Worm (Caenorhabditis elegans) whole organism, L2 larva: ENCODE results near the gene plep-1.

Source experiments
- C34F6.9 ChIP-seq: fragments of 150-350 bp; optimal IDR thresholded peaks from 2 replicates; lab custom pipeline; 2014; ENCODE audit warnings: missing biosample characterization, missing genetic modification characterization
- F13H6.1 ChIP-seq: sonication (generic microtip); optimal IDR thresholded peaks from 2 replicates; lab custom pipeline; 2016; ENCODE audit warnings: missing genetic modification characterization, missing compliant biosample characterization
- R02D3.7 ChIP-seq: fragments of 150-350 bp; optimal IDR thresholded peaks from 2 replicates; lab custom pipeline; 2014; ENCODE audit warnings: missing biosample characterization, missing genetic modification characterization
- ZK546.5 ChIP-seq: sonication (generic microtip); optimal IDR thresholded peaks from 2 replicates; lab custom pipeline; 2017; ENCODE audit warnings: missing biosample characterization, missing genetic modification characterization
- alr-1 ChIP-seq: fragments of 150-350 bp; optimal IDR thresholded peaks from 2 replicates; lab custom pipeline; 2014; ENCODE audit warnings: missing biosample characterization, missing genetic modification characterization
- aly-2 ChIP-seq: fragments of 150-350 bp; optimal IDR thresholded peaks from 2 replicates; lab custom pipeline; 2014; ENCODE audit warnings: missing biosample characterization, missing genetic modification characterization
- ama-1 ChIP-seq: fragments of 150-350 bp; optimal IDR thresholded peaks from 2 replicates; lab custom pipeline; 2018; ENCODE audit warnings: inconsistent platforms
- ceh-16 ChIP-seq: fragments of 150-350 bp; optimal IDR thresholded peaks from 2 replicates; lab custom pipeline; 2014; ENCODE audit warnings: missing biosample characterization, missing genetic modification characterization
- crh-2 ChIP-seq: sonication (generic microtip); optimal IDR thresholded peaks from 2 replicates; lab custom pipeline; 2017; ENCODE audit warnings: missing biosample characterization, missing genetic modification characterization
- egl-27 ChIP-seq: sonication (generic microtip); optimal IDR thresholded peaks from 3 replicates; lab custom pipeline; 2017; ENCODE audit warnings: missing biosample characterization, missing genetic modification reagents, missing genetic modification characterization
- elt-1 ChIP-seq: fragments of 150-350 bp; optimal IDR thresholded peaks from 2 replicates; lab custom pipeline; 2014; ENCODE audit warnings: missing biosample characterization, missing genetic modification characterization
- elt-3 ChIP-seq: sonication (generic microtip); optimal IDR thresholded peaks from 2 replicates; lab custom pipeline; 2017; ENCODE audit warnings: missing biosample characterization, missing genetic modification characterization
- fos-1 ChIP-seq: fragments of 150-350 bp; optimal IDR thresholded peaks from 2 replicates; lab custom pipeline; 2014; ENCODE audit warnings: missing biosample characterization, missing genetic modification characterization
- lin-11 ChIP-seq: fragments of 150-350 bp; sonication (generic microtip); optimal IDR thresholded peaks from 2 replicates; lab custom pipeline; 2014; ENCODE audit warnings: missing biosample characterization, missing genetic modification characterization, inconsistent platforms, mixed read lengths
- lin-39 ChIP-seq: fragments of 150-350 bp; optimal IDR thresholded peaks from 2 replicates; lab custom pipeline; 2014; ENCODE audit warnings: missing biosample characterization, missing genetic modification reagents, missing genetic modification characterization
- lsy-2 ChIP-seq, 2 experiments: fragments of 150-350 bp in 1 of 2; sonication (generic microtip) in 1 of 2; optimal IDR thresholded peaks; 2 replicates each; lab custom pipeline; 2014 to 2017; ENCODE audit warnings: missing biosample characterization in 2 of 2, missing genetic modification characterization in 2 of 2
- mab-5 ChIP-seq: fragments of 150-350 bp; optimal IDR thresholded peaks from 2 replicates; lab custom pipeline; 2014; ENCODE audit warnings: missing biosample characterization, missing genetic modification characterization
- mbf-1 ChIP-seq: sonication (generic microtip); optimal IDR thresholded peaks from 2 replicates; lab custom pipeline; 2017; ENCODE audit warnings: missing biosample characterization, missing genetic modification characterization
- nhr-10 ChIP-seq: sonication (generic microtip); optimal IDR thresholded peaks from 2 replicates; lab custom pipeline; 2017; ENCODE audit warnings: missing biosample characterization, missing genetic modification characterization
- nhr-11 ChIP-seq: fragments of 150-350 bp; optimal IDR thresholded peaks from 2 replicates; lab custom pipeline; 2014; ENCODE audit warnings: missing biosample characterization, missing genetic modification characterization
- nhr-12 ChIP-seq: fragments of 150-350 bp; optimal IDR thresholded peaks from 2 replicates; lab custom pipeline; 2014; ENCODE audit warnings: missing biosample characterization, missing genetic modification characterization
- nhr-21 ChIP-seq: fragments of 150-350 bp; optimal IDR thresholded peaks from 2 replicates; lab custom pipeline; 2014; ENCODE audit warnings: missing biosample characterization, missing genetic modification characterization
- nhr-23 ChIP-seq: fragments of 150-350 bp; optimal IDR thresholded peaks from 2 replicates; lab custom pipeline; 2014; ENCODE audit warnings: missing biosample characterization, missing genetic modification reagents, missing genetic modification characterization
- nhr-237 ChIP-seq: fragments of 150-350 bp; optimal IDR thresholded peaks from 2 replicates; lab custom pipeline; 2014; ENCODE audit warnings: missing biosample characterization, missing genetic modification characterization
- nhr-25 ChIP-seq: fragments of 150-350 bp; sonication (generic microtip); optimal IDR thresholded peaks from 3 replicates; lab custom pipeline; 2014; ENCODE audit warnings: missing biosample characterization, missing genetic modification characterization
- nhr-6 ChIP-seq: fragments of 150-350 bp; optimal IDR thresholded peaks from 2 replicates; lab custom pipeline; 2014; ENCODE audit warnings: missing biosample characterization, missing genetic modification characterization
- nhr-77 ChIP-seq: fragments of 150-350 bp; optimal IDR thresholded peaks from 2 replicates; lab custom pipeline; 2014; ENCODE audit warnings: missing biosample characterization, missing genetic modification characterization
- skn-1 ChIP-seq: sonication (generic microtip); optimal IDR thresholded peaks from 2 replicates; lab custom pipeline; 2017; ENCODE audit warnings: missing biosample characterization, missing genetic modification characterization
- sma-3 ChIP-seq: sonication (generic microtip); optimal IDR thresholded peaks from 2 replicates; lab custom pipeline; 2016; ENCODE audit warnings: missing genetic modification reagents, missing genetic modification characterization, missing compliant biosample characterization
- sma-9 ChIP-seq, 2 experiments: fragments of 150-350 bp in 1 of 2; sonication (generic microtip) in 1 of 2; optimal IDR thresholded peaks; 2 replicates each; lab custom pipeline; 2014 to 2016; ENCODE audit warnings: missing genetic modification characterization in 2 of 2, mild to moderate bottlenecking in 1 of 2, missing biosample characterization in 1 of 2, missing compliant biosample characterization in 1 of 2, missing genetic modification reagents in 1 of 2, moderate library complexity in 1 of 2
- snpc-4 ChIP-seq: fragments of 150-350 bp; optimal IDR thresholded peaks from 2 replicates; lab custom pipeline; 2014; ENCODE audit warnings: missing biosample characterization, missing genetic modification characterization
- unc-39 ChIP-seq: fragments of 150-350 bp; optimal IDR thresholded peaks from 2 replicates; lab custom pipeline; 2014; ENCODE audit warnings: missing biosample characterization, missing genetic modification characterization
- unc-55 ChIP-seq: fragments of 150-350 bp; sonication (generic microtip); optimal IDR thresholded peaks from 3 replicates; lab custom pipeline; 2014; ENCODE audit warnings: missing biosample characterization, missing genetic modification reagents, missing genetic modification characterization
- unc-62 ChIP-seq: fragments of 150-350 bp; optimal IDR thresholded peaks from 2 replicates; lab custom pipeline; 2014; ENCODE audit warnings: missing biosample characterization, missing genetic modification reagents, missing genetic modification characterization
- zag-1 ChIP-seq: fragments of 150-350 bp; optimal IDR thresholded peaks from 2 replicates; lab custom pipeline; 2014; ENCODE audit warnings: missing biosample characterization, missing genetic modification characterization
- ztf-1 ChIP-seq: fragments of 200-800 bp; sonication (Bioruptor generic); conservative IDR thresholded peaks from 2 replicates; pipeline ENCODE4 v1.3.6; 2022; ENCODE audit warnings: missing genetic modification characterization, missing compliant biosample characterization
- ztf-4 ChIP-seq: fragments of 150-350 bp; optimal IDR thresholded peaks from 2 replicates; lab custom pipeline; 2014; ENCODE audit warnings: missing biosample characterization, missing genetic modification characterization

plep-1 gene

ce11 chrII:4320455-4320854 is 8.4 kb upstream of the plep-1 start, which contains the start of gene Y52E8A.2:
Gene Y52E8A.2, plus strand, starts transcription at chrII:4320836.
- TF ChIP-seq nhr-21 (tag; lab: Kevin White, UChicago) (no peak), ZK546.5 (tag; lab: Kevin White, UChicago) (no peak), ztf-1 (no peak), nhr-6 (tag; lab: Kevin White, UChicago) (no peak), fos-1 (no peak), ztf-4 (tag; lab: Kevin White, UChicago) (no peak)

ce11 chrII:4319537-4320019 is 7.6 kb upstream of the plep-1 start, which contains the start of gene Y52E8A.6:
Gene Y52E8A.6, minus strand, starts transcription at chrII:4319969.
- TF ChIP-seq snpc-4 (tag; lab: Kevin White, UChicago) (no peak), sma-3 (GFP tag; lab: Kevin White, UChicago) (no peak), lsy-2 (tag; optimal IDR thresholded peaks at IDR 0.05; lab: Kevin White, UChicago) (no peak), unc-62 (GFP tag; lab: Kevin White, UChicago) (no peak), nhr-6 (tag; lab: Kevin White, UChicago) (no peak), nhr-23 (tag; lab: Kevin White, UChicago) (no peak), unc-39 (tag; lab: Kevin White, UChicago) (no peak)

ce11 chrII:4316011-4316410 is 4.0 kb upstream of the plep-1 start, which contains the start of gene srw-40:
Gene srw-40, minus strand, starts transcription at chrII:4316111.
- no peak for TF ChIP-seq unc-55
- no peak for TF ChIP-seq sma-3 (GFP tag; lab: Kevin White, UChicago)
- TF ChIP-seq crh-2 (tag; lab: Kevin White, UChicago): no peak
- no peak for TF ChIP-seq nhr-237 (tag; lab: Kevin White, UChicago)
- no peak for TF ChIP-seq ama-1 (lab: Kevin White, UChicago)
- no peak for TF ChIP-seq nhr-6 (tag; lab: Kevin White, UChicago)
- TF ChIP-seq mbf-1 (tag; lab: Kevin White, UChicago): no peak
- TF ChIP-seq unc-39 (tag; lab: Kevin White, UChicago): no peak

ce11 chrII:4306921-4307630 is 4.9 kb downstream of the plep-1 start, which contains the start of gene Y52E8A.3:
Gene Y52E8A.3, minus strand, starts transcription at chrII:4306971.
- TF ChIP-seq nhr-11 (no peak), ama-1 (lab: Kevin White, UChicago) (no peak), elt-3 (tag; lab: Kevin White, UChicago) (no peak)

DNA sequence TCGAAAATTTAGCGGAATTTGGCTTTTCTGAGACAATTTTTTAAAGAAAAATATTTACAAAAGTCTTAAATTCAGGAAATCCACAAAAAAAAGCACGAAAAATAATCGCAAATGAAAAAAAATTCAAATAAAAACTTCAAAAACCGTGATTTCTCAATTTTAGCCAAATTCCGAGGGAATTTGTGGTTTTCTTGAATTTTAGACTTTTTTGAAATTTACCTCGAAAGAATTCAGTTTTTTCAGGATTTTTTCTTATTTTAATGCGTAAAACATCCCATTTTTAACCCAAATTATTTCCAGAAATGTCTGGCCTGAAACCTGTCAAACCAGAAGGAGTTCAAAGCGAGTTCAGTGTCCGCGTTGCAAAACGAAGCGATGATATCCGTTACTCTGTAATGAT is 10.7 kb downstream of the plep-1 start, which contains the start of gene gtf-2F1:
gtf-2F1 (plus strand) TSS at position 301 of the 400 bp plus-strand sequence.
- TF ChIP-seq unc-39 (tag; lab: Kevin White, UChicago) (no peak), nhr-6 (tag; lab: Kevin White, UChicago) (no peak), C34F6.9 (tag; lab: Kevin White, UChicago) (no peak), alr-1 (tag; lab: Kevin White, UChicago) (no peak), ceh-16 (tag; lab: Kevin White, UChicago) (no peak), skn-1 (tag; lab: Kevin White, UChicago) (no peak), nhr-237 (tag; lab: Kevin White, UChicago) (no peak), mab-5 (tag; lab: Kevin White, UChicago) (no peak), ztf-4 (tag; lab: Kevin White, UChicago) (no peak), ama-1 (lab: Kevin White, UChicago) (no peak), zag-1 (no peak), nhr-25 (tag; lab: Kevin White, UChicago) (no peak), lin-11 (tag; lab: Kevin White, UChicago) (no peak), snpc-4 (tag; lab: Kevin White, UChicago) (no peak), aly-2 (no peak)

- TF ChIP-seq ceh-16 (tag; lab: Kevin White, UChicago): peak; percentile 95
- TF ChIP-seq nhr-237 (tag; lab: Kevin White, UChicago): peak; percentile 60
- peak; percentile 94 for TF ChIP-seq F13H6.1 (tag; lab: Kevin White, UChicago)
- TF ChIP-seq sma-9 (GFP tag; optimal IDR thresholded peaks at IDR 0.05; lab: Kevin White, UChicago): peak; percentile 98
- no peak for TF ChIP-seq sma-9 (tag; optimal IDR thresholded peaks at IDR 0.05; lab: Kevin White, UChicago)
- no peak for TF ChIP-seq aly-2
- TF ChIP-seq nhr-23 (tag; lab: Kevin White, UChicago): no peak
- no peak for TF ChIP-seq elt-3 (tag; lab: Kevin White, UChicago)
- no peak for TF ChIP-seq lin-39 (tag; lab: Kevin White, UChicago)
- peak; percentile 95 for TF ChIP-seq egl-27 (tag; lab: Kevin White, UChicago)
- TF ChIP-seq skn-1 (tag; lab: Kevin White, UChicago): peak; percentile 4
- peak; percentile 97 for TF ChIP-seq crh-2 (tag; lab: Kevin White, UChicago)
- TF ChIP-seq sma-3 (GFP tag; lab: Kevin White, UChicago): peak; percentile 98
- peak; percentile 100 for TF ChIP-seq R02D3.7
- TF ChIP-seq nhr-6 (tag; lab: Kevin White, UChicago): peak; percentile 81
- peak; percentile 96 for TF ChIP-seq lin-11 (tag; lab: Kevin White, UChicago)
- TF ChIP-seq nhr-25 (tag; lab: Kevin White, UChicago): peak; percentile 96
- peak; percentile 34 for TF ChIP-seq nhr-12 (tag; lab: Kevin White, UChicago)
- TF ChIP-seq elt-1 (tag; lab: Kevin White, UChicago): no peak
- TF ChIP-seq mbf-1 (tag; lab: Kevin White, UChicago): no peak
- TF ChIP-seq mab-5 (tag; lab: Kevin White, UChicago): peak; percentile 95
- no peak for TF ChIP-seq unc-39 (tag; lab: Kevin White, UChicago)
- TF ChIP-seq ZK546.5 (tag; lab: Kevin White, UChicago): peak; percentile 72
- no peak for TF ChIP-seq ztf-1
- TF ChIP-seq nhr-77 (tag; lab: Kevin White, UChicago): peak; percentile 73
- TF ChIP-seq nhr-10 (tag; lab: Kevin White, UChicago): peak; percentile 49
Measured at ce11 chrII:4299227-4299703, 12.8 kb downstream of the plep-1 start, which contains the start of gene sco-1. Gene sco-1, plus strand, starts transcription at chrII:4299653.
